Worm (Caenorhabditis elegans): ENCODE data around the gene Y44A6D.1.

- TF ChIP-seq mep-1 (tag; optimal IDR thresholded peaks at IDR 0.05) (no peak), jun-1 (tag; optimal IDR thresholded peaks at IDR 0.05) (no peak), alr-1 (tag; optimal IDR thresholded peaks at IDR 0.05; ENCODE audit: borderline replicate concordance) (no peak), unc-62 (GFP tag; optimal IDR thresholded peaks at IDR 0.05) (no peak), ces-1 (GFP tag; optimal IDR thresholded peaks at IDR 0.05) (no peak), nhr-20 (tag; optimal IDR thresholded peaks at IDR 0.05) (no peak), nhr-77 (tag; optimal IDR thresholded peaks at IDR 0.05) (no peak), aly-2 (tag; optimal IDR thresholded peaks at IDR 0.05) (no peak), nhr-76 (tag; optimal IDR thresholded peaks at IDR 0.05) (no peak), vab-15 (tag; optimal IDR thresholded peaks at IDR 0.05) (no peak), pqm-1 (tag; optimal IDR thresholded peaks at IDR 0.05) (no peak), lir-3 (tag; optimal IDR thresholded peaks at IDR 0.05; ENCODE audit: poor library complexity) (no peak), hlh-4 (tag; optimal IDR thresholded peaks at IDR 0.05) (no peak)
Measured at ce11 chrV:20785848-20786225, 4.0 kb downstream of the Y44A6D.1 start.

All from whole organism, L1 larva.